Fruit fly (Drosophila melanogaster): ENCODE data around the gene CG3176.

The CG3176 gene

dm6 chrX:499589-500041 lies 18.0 kb downstream of the CG3176 start (continued):
- TF ChIP-seq CG3281 (GFP tag; optimal IDR thresholded peaks at IDR 0.05): peak; percentile 93
- TF ChIP-seq prd (optimal IDR thresholded peaks at IDR 0.05): no peak
- peak; percentile 72 for TF ChIP-seq prd (GFP tag; IDR thresholded peaks at IDR 0.05)
- TF ChIP-seq GATAe (GFP tag; conservative IDR thresholded peaks at IDR 0.05): peak; percentile 13; the same call in 1 of the 2 replicates
- no peak for TF ChIP-seq Sox102F (GFP tag; optimal IDR thresholded peaks at IDR 0.05)
- peak; percentile 86 for TF ChIP-seq CG15269 (tag; optimal IDR thresholded peaks at IDR 0.05)
- peak; percentile 85 for TF ChIP-seq pho (GFP tag; optimal IDR thresholded peaks at IDR 0.05)
- peak; percentile 76 for TF ChIP-seq fu2 (GFP tag; optimal IDR thresholded peaks at IDR 0.05)
- peak; percentile 86 for TF ChIP-seq Dek (tag; optimal IDR thresholded peaks at IDR 0.05)
- TF ChIP-seq HLH3B (GFP tag; IDR thresholded peaks at IDR 0.05): peak; percentile 68
- TF ChIP-seq CG2120 (GFP tag; optimal IDR thresholded peaks at IDR 0.05): peak; percentile 92
- peak; percentile 78 for TF ChIP-seq fd3F (GFP tag; optimal IDR thresholded peaks at IDR 0.05)
- TF ChIP-seq Antp (GFP tag; optimal IDR thresholded peaks at IDR 0.05): peak; percentile 67
- TF ChIP-seq grau (tag; optimal IDR thresholded peaks at IDR 0.05): peak; percentile 87
- TF ChIP-seq CHES-1-like (GFP tag; optimal IDR thresholded peaks at IDR 0.05): peak; percentile 81
- TF ChIP-seq CG18764 (GFP tag; optimal IDR thresholded peaks at IDR 0.05): peak; percentile 67
- TF ChIP-seq CkIIα-i1 (GFP tag; IDR thresholded peaks at IDR 0.05): no peak
- TF ChIP-seq CG7271 (tag; optimal IDR thresholded peaks at IDR 0.05): no peak
- peak; percentile 53; the same call in 2 of the 3 replicates for TF ChIP-seq zfh1 (GFP tag; IDR thresholded peaks at IDR 0.05)
- peak; percentile 67 for TF ChIP-seq jumu (GFP tag; optimal IDR thresholded peaks at IDR 0.05)
- peak; percentile 41 for TF ChIP-seq CG6654 (GFP tag; optimal IDR thresholded peaks at IDR 0.05)
- peak; percentile 61 for TF ChIP-seq Deaf1 (tag; optimal IDR thresholded peaks at IDR 0.05)
- TF ChIP-seq BtbVII (GFP tag; optimal IDR thresholded peaks at IDR 0.05): peak; percentile 90
- TF ChIP-seq dysf (GFP tag; IDR thresholded peaks at IDR 0.05): peak; percentile 84
- peak; percentile 80 for TF ChIP-seq salm (tag; optimal IDR thresholded peaks at IDR 0.05)
- TF ChIP-seq HHEX (GFP tag; optimal IDR thresholded peaks at IDR 0.05): peak; percentile 90
- no peak for TF ChIP-seq CG14860 (GFP tag; IDR thresholded peaks at IDR 0.05; ENCODE audit: partially characterized antibody)
- peak; percentile 54 for TF ChIP-seq btn (GFP tag; optimal IDR thresholded peaks at IDR 0.05)
- TF ChIP-seq psq (GFP tag; optimal IDR thresholded peaks at IDR 0.05): peak; percentile 44
- TF ChIP-seq CG42726 (GFP tag; IDR thresholded peaks at IDR 0.05; ENCODE audit: partially characterized antibody): no peak
- peak; percentile 86 for TF ChIP-seq Sox100B (GFP tag; optimal IDR thresholded peaks at IDR 0.05)
- peak; percentile 76 for TF ChIP-seq CG1792 (GFP tag; optimal IDR thresholded peaks at IDR 0.05)
- no peak for TF ChIP-seq hbn (GFP tag; IDR thresholded peaks at IDR 0.05; ENCODE audit: partially characterized antibody)
- TF ChIP-seq Nf-YC (tag; optimal IDR thresholded peaks at IDR 0.05): peak; percentile 74
- peak; percentile 86 for TF ChIP-seq B-H2 (GFP tag; optimal IDR thresholded peaks at IDR 0.05)
- peak; percentile 74 for TF ChIP-seq Vsx1 (GFP tag; optimal IDR thresholded peaks at IDR 0.05)
- TF ChIP-seq Hand (GFP tag; optimal IDR thresholded peaks at IDR 0.05): peak; percentile 90
- peak; percentile 59 for TF ChIP-seq Jarid2 (GFP tag; optimal IDR thresholded peaks at IDR 0.05)
- TF ChIP-seq CG43689 (GFP tag; IDR thresholded peaks at IDR 0.05): 0 out of 2 replicates have a peak, but pooled peaks have one; percentile 12
- TF ChIP-seq run (tag; optimal IDR thresholded peaks at IDR 0.05): peak; percentile 75
- TF ChIP-seq Mrtf (GFP tag; IDR thresholded peaks at IDR 0.05): peak; percentile 58; the same call in 1 of the 3 replicates
- no peak for TF ChIP-seq CG31388 (GFP tag; optimal IDR thresholded peaks at IDR 0.05)
- TF ChIP-seq Abd-B (GFP tag; optimal IDR thresholded peaks at IDR 0.05): peak; percentile 51
- TF ChIP-seq en (GFP tag; optimal IDR thresholded peaks at IDR 0.05): peak; percentile 62
- peak; percentile 76 for TF ChIP-seq seq (GFP tag; IDR thresholded peaks at IDR 0.05)
- TF ChIP-seq org-1 (GFP tag; optimal IDR thresholded peaks at IDR 0.05): peak; percentile 90
- TF ChIP-seq gcm2 (GFP tag; optimal IDR thresholded peaks at IDR 0.05): no peak
- peak; percentile 82 for TF ChIP-seq gcm (GFP tag; optimal IDR thresholded peaks at IDR 0.05)
- TF ChIP-seq stc (GFP tag; IDR thresholded peaks at IDR 0.05): peak; percentile 68
- peak; percentile 80 for TF ChIP-seq mirr (GFP tag; optimal IDR thresholded peaks at IDR 0.05)
- no peak for TF ChIP-seq z (GFP tag; IDR thresholded peaks at IDR 0.05)

Measured in whole organism, embryonic.